Fruit fly (Drosophila melanogaster) whole organism, adult: ENCODE results near the gene p38c.

Source experiments
- CG1620 ChIP-seq: fragments of 200-800 bp; sonication (Bioruptor generic); optimal IDR thresholded peaks from 2 replicates; lab custom pipeline; 2016; ENCODE audit warnings: missing biosample characterization, missing genetic modification characterization
- CG33017 ChIP-seq: fragments of 200-800 bp; sonication (Bioruptor generic); optimal IDR thresholded peaks from 2 replicates; lab custom pipeline; 2018; ENCODE audit warnings: missing biosample characterization, mild to moderate bottlenecking, missing genetic modification characterization, moderate library complexity
- Hr96 ChIP-seq: fragments of 200-800 bp; sonication (Bioruptor generic); optimal IDR thresholded peaks from 2 replicates; lab custom pipeline; 2016; ENCODE audit warnings: missing biosample characterization, missing genetic modification characterization
- cic ChIP-seq: fragments of 200-800 bp; sonication (Bioruptor generic); optimal IDR thresholded peaks from 2 replicates; lab custom pipeline; 2017; ENCODE audit warnings: missing biosample characterization, mild to moderate bottlenecking, missing genetic modification characterization, moderate library complexity

- TF ChIP-seq Hr96 (no peak), cic (GFP tag; lab: Kevin White, UChicago) (no peak), CG1620 (GFP tag; lab: Kevin White, UChicago) (no peak), CG33017 (tag; lab: Kevin White, UChicago) (no peak)
Observed at dm6 chr3R:24186188-24186587, 36.2 kb upstream of the p38c start, which contains the start of gene mora.
